Worm (Caenorhabditis elegans) whole organism, young adult: ENCODE results near the gene pas-6.

Experiments
- C06A6.2 ChIP-seq: fragments of 200-800 bp; sonication (Bioruptor generic); conservative IDR thresholded peaks from 2 replicates; pipeline ENCODE4 v1.3.6; 2022; ENCODE audit warnings: missing genetic modification characterization, missing compliant biosample characterization
- F49E8.2 ChIP-seq: sonication (generic microtip); optimal IDR thresholded peaks from 3 replicates; lab custom pipeline; 2017; ENCODE audit warnings: missing genetic modification characterization, mild to moderate bottlenecking, missing compliant biosample characterization, antibody characterized with exemption, moderate library complexity; ENCODE audit not compliant: insufficient read depth
- F55B11.4 ChIP-seq: sonication (generic microtip); optimal IDR thresholded peaks from 2 replicates; lab custom pipeline; 2016; ENCODE audit warnings: missing compliant biosample characterization, missing genetic modification characterization, borderline replicate concordance; ENCODE audit not compliant: insufficient read depth
- dpff-1 ChIP-seq: sonication (generic microtip); optimal IDR thresholded peaks from 2 replicates; lab custom pipeline; 2017; ENCODE audit warnings: mild to moderate bottlenecking, missing genetic modification characterization, missing compliant biosample characterization
- hmg-20 ChIP-seq: fragments of 200-800 bp; sonication (Bioruptor generic); IDR thresholded peaks from 2 replicates; pipeline ENCODE4 v1.3.6; 2022; ENCODE audit warnings: missing genetic modification reagents, missing genetic modification characterization, missing compliant biosample characterization
- let-607 ChIP-seq, 2 experiments: fragments of 200-800 bp in 1 of 2; sonication (Bioruptor generic) in 1 of 2; sonication (generic microtip) in 1 of 2; optimal IDR thresholded peaks; 2 replicates each; lab custom pipeline; 2016 to 2018; ENCODE audit warnings: mild to moderate bottlenecking in 2 of 2, missing compliant biosample characterization in 2 of 2, missing genetic modification characterization in 2 of 2, moderate library complexity in 2 of 2, missing genotype in 1 of 2
- lin-40 ChIP-seq: sonication (generic microtip); optimal IDR thresholded peaks from 2 replicates; lab custom pipeline; 2016; ENCODE audit warnings: missing genetic modification characterization, mild to moderate bottlenecking, missing compliant biosample characterization, missing genotype, missing genetic modification reagents
- nhr-179 ChIP-seq: sonication (generic microtip); optimal IDR thresholded peaks from 2 replicates; lab custom pipeline; 2016; ENCODE audit warnings: mild to moderate bottlenecking, missing genetic modification characterization, missing compliant biosample characterization
- sea-2 ChIP-seq: fragments of 200-800 bp; sonication (Bioruptor generic); IDR thresholded peaks from 2 replicates; pipeline ENCODE4 v1.3.6; 2022; ENCODE audit warnings: missing genetic modification characterization, missing compliant biosample characterization

- TF ChIP-seq lin-40 (tag; lab: Kevin White, UChicago) (no peak), F55B11.4 (no peak), F49E8.2 (tag; lab: Kevin White, UChicago) (no peak), C06A6.2 (no peak), sea-2 (GFP tag; lab: Robert Waterston, UW) (no peak), hmg-20 (peak; percentile 33; the same call in 1 of the 2 replicates), nhr-179 (tag; lab: Kevin White, UChicago) (no peak), let-607 (tag; optimal IDR thresholded peaks at IDR 0.05; lab: Kevin White, UChicago) (no peak), dpff-1 (tag; lab: Kevin White, UChicago) (no peak)
Observed at ce11 chrV:5582308-5582707, 1.8 kb downstream of the pas-6 start.
